Worm (Caenorhabditis elegans): ENCODE data around the gene flp-1.
"Not testable (repeated sequence)": the region's sequence is repeated elsewhere in the genome, so short reads cannot be mapped to it uniquely, and the experiment has no call there.

DNA sequence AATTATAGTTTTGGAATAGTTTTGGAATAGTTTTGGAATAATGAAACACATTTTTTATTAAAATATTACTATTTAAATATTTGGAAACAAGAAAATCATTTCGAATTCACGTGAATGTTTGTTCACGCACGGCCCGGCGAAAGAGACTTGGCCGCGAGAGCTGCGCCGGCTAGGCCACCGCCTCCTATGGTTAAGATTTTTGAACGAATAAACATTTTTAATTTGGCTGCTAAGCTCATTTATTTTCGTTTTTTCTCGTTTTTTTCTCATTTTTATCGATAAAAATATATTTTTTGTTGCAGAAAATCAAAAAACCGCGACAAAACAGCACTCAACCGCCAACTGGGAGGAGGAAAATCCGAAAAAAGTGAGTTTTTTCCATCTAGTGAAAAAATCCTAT lies 50.0 kb downstream of the flp-1 start, which contains the start of gene C46C2.7:
- not testable (repeated sequence) for TF ChIP-seq unc-39, snpc-4, nhr-28, elt-1, aly-2, nhr-12 (tag; optimal IDR thresholded peaks at IDR 0.05)
